Worm (Caenorhabditis elegans): ENCODE data around the gene C24H10.4.

Gene C24H10.4

DNA sequence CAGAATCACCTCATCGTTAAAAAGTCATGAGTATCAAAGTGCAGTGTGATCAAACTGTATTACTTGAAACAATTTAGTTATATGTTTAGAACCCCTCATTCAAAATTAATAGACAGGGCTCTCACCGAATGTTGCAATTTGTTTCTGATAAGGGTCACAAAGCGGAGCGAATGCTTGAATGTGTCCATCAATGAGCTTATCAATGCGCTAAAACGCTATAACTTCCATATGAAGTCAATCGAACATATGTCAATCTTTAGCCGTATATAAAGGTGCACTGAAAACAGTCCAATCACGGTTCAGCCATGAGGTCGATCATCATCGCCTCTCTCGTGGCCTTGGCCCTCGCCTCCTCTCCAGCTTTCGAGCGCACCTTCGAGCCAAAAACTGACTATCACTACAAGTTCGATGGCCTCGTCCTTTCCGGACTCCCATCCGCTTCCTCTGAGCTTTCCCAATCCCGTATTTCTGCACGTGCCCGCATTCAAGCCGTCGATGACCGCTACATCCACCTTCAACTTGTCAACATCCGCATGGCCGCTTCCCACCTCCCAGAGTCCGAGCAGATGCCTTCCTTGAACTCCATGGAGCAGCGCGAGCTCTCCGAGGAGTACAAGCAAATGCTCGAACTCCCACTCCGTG, 41.8 kb upstream of the C24H10.4 start, which contains the start of gene vit-2:
TSS of gene vit-2 (plus strand) at position 305 of the 642 bp plus-strand sequence.
- TF ChIP-seq F16B12.6 (tag; optimal IDR thresholded peaks at IDR 0.05) (no peak), ets-5 (GFP tag; IDR thresholded peaks at IDR 0.05) (0 out of 2 replicates have a peak, but pooled peaks have one; percentile 16), C04F5.9 (tag; optimal IDR thresholded peaks at IDR 0.05) (no peak), nhr-20 (tag; optimal IDR thresholded peaks at IDR 0.05) (no peak)

DNA sequence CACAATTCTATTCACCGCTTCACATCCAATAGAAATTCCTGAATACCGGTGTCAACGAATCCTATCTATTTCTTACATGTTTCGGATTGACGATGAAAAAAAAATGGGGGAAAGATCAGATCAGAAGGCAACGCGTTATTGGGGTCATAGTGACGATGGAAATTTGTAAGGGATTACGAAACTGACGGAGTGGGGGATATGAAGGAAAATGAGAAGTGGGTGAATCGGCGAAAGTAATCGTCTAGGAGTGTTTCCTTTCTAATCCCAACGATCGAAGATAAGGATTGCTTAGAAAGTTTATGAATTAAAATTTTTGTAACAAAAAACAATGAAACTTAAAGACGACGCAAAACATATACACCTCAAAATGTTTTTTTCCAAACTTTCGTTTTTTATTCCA, 39.9 kb upstream of the C24H10.4 start:
- no peak for TF ChIP-seq vab-15 (tag; optimal IDR thresholded peaks at IDR 0.05)
- peak; percentile 98 for TF ChIP-seq blmp-1 (tag; optimal IDR thresholded peaks at IDR 0.05)

DNA sequence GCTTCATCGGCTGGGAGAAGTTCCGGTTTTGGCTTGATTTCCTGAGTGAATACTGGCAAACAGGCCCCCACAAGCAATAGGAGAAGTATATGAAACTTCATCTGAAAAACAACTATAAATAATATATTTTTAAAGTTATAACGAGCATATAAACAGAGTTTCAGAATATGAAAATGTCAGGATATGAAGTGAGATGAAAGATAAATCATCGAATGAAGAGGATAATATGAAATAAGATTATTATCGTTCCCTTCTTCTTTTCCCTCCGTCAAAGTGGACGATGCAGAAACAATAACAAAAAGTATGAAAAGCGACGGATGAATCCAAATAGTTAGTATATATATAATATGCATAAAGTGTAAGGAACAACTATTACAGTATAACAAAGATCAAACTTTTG, 37.9 kb upstream of the C24H10.4 start, which contains the start of gene acn-1:
TSS of gene acn-1 (minus strand) at position 101 of the 400 bp plus-strand sequence.
- TF ChIP-seq jun-1 (tag; optimal IDR thresholded peaks at IDR 0.05) (no peak), Y116A8C.19 (tag; optimal IDR thresholded peaks at IDR 0.05; ENCODE audit: borderline replicate concordance) (no peak), nhr-84 (tag; optimal IDR thresholded peaks at IDR 0.05) (no peak), pax-3 (tag; optimal IDR thresholded peaks at IDR 0.05) (no peak), nhr-19 (GFP tag; conservative IDR thresholded peaks at IDR 0.05) (no peak), snu-23 (GFP tag; optimal IDR thresholded peaks at IDR 0.05) (no peak), sup-37 (GFP tag; optimal IDR thresholded peaks at IDR 0.05) (no peak), irx-1 (tag; optimal IDR thresholded peaks at IDR 0.05) (no peak), tlp-1 (tag; optimal IDR thresholded peaks at IDR 0.05) (no peak), nhr-47 (tag; optimal IDR thresholded peaks at IDR 0.05) (no peak), ama-1 (optimal IDR thresholded peaks at IDR 0.05) (no peak), nhr-20 (tag; optimal IDR thresholded peaks at IDR 0.05) (no peak), xbp-1 (tag; optimal IDR thresholded peaks at IDR 0.05) (no peak), pag-3 (tag; optimal IDR thresholded peaks at IDR 0.05; ENCODE audit: borderline replicate concordance, insufficient read depth) (no peak), unc-62 (GFP tag; optimal IDR thresholded peaks at IDR 0.05) (no peak), vab-15 (tag; optimal IDR thresholded peaks at IDR 0.05) (no peak), nhr-28 (tag; optimal IDR thresholded peaks at IDR 0.05) (no peak), grh-1 (GFP tag; IDR thresholded peaks at IDR 0.05) (no peak), egl-27 (tag; optimal IDR thresholded peaks at IDR 0.05) (no peak)

DNA sequence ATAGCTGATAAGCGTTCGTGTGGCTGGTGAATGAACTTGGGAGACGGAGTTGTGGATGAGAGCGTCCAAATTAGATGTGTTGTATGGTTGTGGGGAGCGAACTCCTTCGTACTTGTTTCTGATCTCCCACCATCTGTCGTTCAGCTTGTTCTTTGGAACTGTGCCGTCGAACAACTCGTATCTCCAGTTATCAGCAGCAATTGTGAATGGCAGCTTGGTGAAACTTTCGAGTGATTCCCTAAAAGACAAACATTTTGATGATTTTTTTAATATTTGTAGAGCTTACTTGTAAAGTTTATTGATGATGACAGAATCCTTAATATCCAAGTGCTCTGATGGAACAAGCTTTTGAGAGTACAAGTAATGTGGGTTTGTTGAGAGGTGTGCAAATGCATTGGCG, 34.9 kb upstream of the C24H10.4 start:
- TF ChIP-seq egl-13 (tag; optimal IDR thresholded peaks at IDR 0.05) (no peak), unc-86 (tag; optimal IDR thresholded peaks at IDR 0.05) (no peak), sptf-1 (tag; optimal IDR thresholded peaks at IDR 0.05) (no peak), nhr-84 (tag; optimal IDR thresholded peaks at IDR 0.05) (no peak), swsn-7 (tag; optimal IDR thresholded peaks at IDR 0.05) (no peak), fkh-8 (tag; optimal IDR thresholded peaks at IDR 0.05) (no peak), tlp-1 (tag; optimal IDR thresholded peaks at IDR 0.05) (no peak), elt-2 (tag; optimal IDR thresholded peaks at IDR 0.05) (no peak), nhr-20 (tag; optimal IDR thresholded peaks at IDR 0.05) (no peak), C34B4.2 (tag; optimal IDR thresholded peaks at IDR 0.05) (no peak), tbx-2 (tag; optimal IDR thresholded peaks at IDR 0.05) (no peak), nhr-90 (tag; optimal IDR thresholded peaks at IDR 0.05; ENCODE audit: poor library complexity) (no peak), elt-3 (tag; optimal IDR thresholded peaks at IDR 0.05) (no peak), C04F5.9 (tag; optimal IDR thresholded peaks at IDR 0.05) (no peak)

DNA sequence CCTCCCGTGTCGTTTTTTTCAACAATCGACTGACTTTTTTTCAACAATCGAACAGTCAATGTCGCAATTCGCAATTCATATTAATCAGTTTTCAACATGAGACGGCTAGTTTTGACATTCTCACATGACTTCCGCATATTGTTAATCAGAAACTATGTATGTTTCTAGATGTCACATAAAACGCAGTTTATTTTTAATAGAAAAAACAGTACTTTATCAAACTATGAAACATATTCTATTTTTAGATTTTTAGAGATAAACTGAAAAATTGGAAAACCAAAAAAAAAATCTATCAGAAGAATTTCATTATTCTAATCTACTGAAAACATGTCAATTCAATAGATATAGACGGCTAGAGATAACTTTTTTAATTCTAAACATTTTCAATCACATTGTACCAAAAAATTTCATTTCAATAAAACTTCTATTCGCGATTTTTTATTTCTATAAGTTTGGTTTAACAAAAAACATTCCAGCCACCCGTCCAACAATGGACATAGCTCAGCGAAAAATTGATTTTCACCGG, 28.4 kb upstream of the C24H10.4 start, which contains the start of gene pnk-4:
TSS of gene pnk-4 (plus strand) at position 476 of the 526 bp plus-strand sequence.
- TF ChIP-seq lin-14 (GFP tag; optimal IDR thresholded peaks at IDR 0.05): no peak
- TF ChIP-seq skn-1 (tag; optimal IDR thresholded peaks at IDR 0.05): no peak
- TF ChIP-seq mep-1 (tag; optimal IDR thresholded peaks at IDR 0.05): no peak
- TF ChIP-seq lin-35 (GFP tag; optimal IDR thresholded peaks at IDR 0.05): peak in 1 of 2 experiments; percentile 15
- no peak for TF ChIP-seq unc-30 (tag; optimal IDR thresholded peaks at IDR 0.05)

Data from whole organism, L1 larva.